Worm (Caenorhabditis elegans) whole organism, L1 larva: ENCODE results near the gene C04F5.9.

ENCODE experiments used
- C34B4.2 ChIP-seq: sonication (generic microtip); optimal IDR thresholded peaks from 2 replicates; lab custom pipeline; 2017; ENCODE audit warnings: mild to moderate bottlenecking, missing genetic modification characterization, missing compliant biosample characterization
- F16B12.6 ChIP-seq: fragments of 150-350 bp; optimal IDR thresholded peaks from 2 replicates; lab custom pipeline; 2014; ENCODE audit warnings: missing biosample characterization, missing genetic modification characterization
- Y116A8C.19 ChIP-seq: sonication (generic microtip); optimal IDR thresholded peaks from 2 replicates; lab custom pipeline; 2016; ENCODE audit warnings: missing compliant biosample characterization, missing genetic modification characterization, borderline replicate concordance
- aha-1 ChIP-seq: fragments of 150-350 bp; optimal IDR thresholded peaks from 2 replicates; lab custom pipeline; 2014; ENCODE audit warnings: missing biosample characterization, missing genetic modification characterization
- aly-2 ChIP-seq: fragments of 150-350 bp; optimal IDR thresholded peaks from 2 replicates; lab custom pipeline; 2014; ENCODE audit warnings: missing biosample characterization, missing genetic modification characterization
- ama-1 ChIP-seq: fragments of 150-350 bp; optimal IDR thresholded peaks from 2 replicates; lab custom pipeline; 2014
- ceh-8 ChIP-seq: fragments of 200-800 bp; sonication (Bioruptor generic); optimal IDR thresholded peaks from 2 replicates; lab custom pipeline; 2018; ENCODE audit warnings: mild to moderate bottlenecking, missing genetic modification characterization, moderate library complexity, missing compliant biosample characterization
- ceh-82 ChIP-seq, 3 experiments: fragments of 150-350 bp in 1 of 3; sonication (generic microtip) in 2 of 3; optimal IDR thresholded peaks; 2 replicates each; lab custom pipeline; 2014 to 2017; ENCODE audit warnings: missing biosample characterization in 3 of 3, missing genetic modification characterization in 3 of 3
- dpl-1 ChIP-seq, 3 experiments: fragments of 150-350 bp in 2 of 3; sonication (generic microtip) in 1 of 3; optimal IDR thresholded peaks; 2 replicates each; lab custom pipeline; 2014 to 2017; ENCODE audit warnings: missing biosample characterization in 3 of 3, missing genetic modification characterization in 3 of 3, missing genetic modification reagents in 3 of 3
- dsc-1 ChIP-seq: sonication (generic microtip); optimal IDR thresholded peaks from 2 replicates; lab custom pipeline; 2016; ENCODE audit warnings: mild to moderate bottlenecking, missing genetic modification characterization, missing compliant biosample characterization
- efl-1 ChIP-seq, 4 experiments: fragments of 150-350 bp; optimal IDR thresholded peaks in 3 of 4; peaks in 1 of 4; 1 replicate in 1 of 4; 2 replicates in 3 of 4; lab custom pipeline; 2014; ENCODE audit warnings: missing biosample characterization in 2 of 4, missing genetic modification characterization in 2 of 4, missing genetic modification reagents in 2 of 4
- efl-3 ChIP-seq: fragments of 200-800 bp; sonication (Bioruptor generic); optimal IDR thresholded peaks from 2 replicates; lab custom pipeline; 2018; ENCODE audit warnings: mild to moderate bottlenecking, missing genetic modification characterization, missing compliant biosample characterization
- egl-27 ChIP-seq, 2 experiments: fragments of 150-350 bp in 1 of 2; sonication (generic microtip); optimal IDR thresholded peaks; 3 replicates each; lab custom pipeline; 2017 to 2018; ENCODE audit warnings: missing biosample characterization in 2 of 2, missing genetic modification characterization in 2 of 2, missing genetic modification reagents in 2 of 2
- elt-2 ChIP-seq: sonication (generic microtip); optimal IDR thresholded peaks from 2 replicates; lab custom pipeline; 2016; ENCODE audit warnings: missing genetic modification characterization, mild to moderate bottlenecking, inconsistent platforms, missing compliant biosample characterization, missing genetic modification reagents
- elt-3 ChIP-seq, 6 experiments: fragments of 150-350 bp in 1 of 6; sonication (generic microtip); optimal IDR thresholded peaks; 2 replicates each; lab custom pipeline; 2017 to 2018; ENCODE audit warnings: missing biosample characterization in 6 of 6, missing genetic modification characterization in 6 of 6, inconsistent platforms in 1 of 6
- ets-5 ChIP-seq: fragments of 200-800 bp; sonication (Bioruptor generic); IDR thresholded peaks from 2 replicates; pipeline ENCODE4 v1.3.6; 2022; ENCODE audit warnings: missing genetic modification characterization, missing compliant biosample characterization
- fkh-4 ChIP-seq: sonication (generic microtip); optimal IDR thresholded peaks from 2 replicates; lab custom pipeline; 2016; ENCODE audit warnings: missing compliant biosample characterization, missing genetic modification characterization, borderline replicate concordance
- fkh-8 ChIP-seq: sonication (generic microtip); optimal IDR thresholded peaks from 2 replicates; lab custom pipeline; 2016; ENCODE audit warnings: mild to moderate bottlenecking, missing genetic modification characterization, missing compliant biosample characterization
- isw-1 ChIP-seq: fragments of 200-800 bp; sonication (Bioruptor generic); IDR thresholded peaks from 2 replicates; pipeline ENCODE4 v1.3.6; 2022; ENCODE audit warnings: missing genetic modification characterization, missing compliant biosample characterization
- jun-1 ChIP-seq: fragments of 150-350 bp; optimal IDR thresholded peaks from 2 replicates; lab custom pipeline; 2014; ENCODE audit warnings: missing biosample characterization, missing genetic modification reagents, missing genetic modification characterization
- lin-14 ChIP-seq: fragments of 200-800 bp; sonication (Bioruptor generic); optimal IDR thresholded peaks from 2 replicates; lab custom pipeline; 2018; ENCODE audit warnings: mild to moderate bottlenecking, missing genetic modification characterization, moderate library complexity, missing compliant biosample characterization
- lin-15B ChIP-seq: fragments of 150-350 bp; sonication (generic microtip); optimal IDR thresholded peaks from 3 replicates; lab custom pipeline; 2014; ENCODE audit warnings: missing biosample characterization, missing genetic modification characterization
- lir-3 ChIP-seq: sonication (generic microtip); optimal IDR thresholded peaks from 2 replicates; lab custom pipeline; 2016; ENCODE audit warnings: mild to moderate bottlenecking, missing genetic modification characterization, moderate library complexity, missing compliant biosample characterization; ENCODE audit not compliant: poor library complexity
- lsy-2 ChIP-seq, 2 experiments: fragments of 150-350 bp; optimal IDR thresholded peaks; 2 replicates each; lab custom pipeline; 2014; ENCODE audit warnings: missing biosample characterization in 2 of 2, missing genetic modification characterization in 2 of 2
- mef-2 ChIP-seq: fragments of 150-350 bp; optimal IDR thresholded peaks from 2 replicates; lab custom pipeline; 2014; ENCODE audit warnings: missing biosample characterization, missing genetic modification characterization
- mep-1 ChIP-seq: fragments of 150-350 bp; optimal IDR thresholded peaks from 2 replicates; lab custom pipeline; 2014; ENCODE audit warnings: missing biosample characterization, missing genetic modification characterization
- nhr-20 ChIP-seq: sonication (generic microtip); optimal IDR thresholded peaks from 2 replicates; lab custom pipeline; 2016; ENCODE audit warnings: mild to moderate bottlenecking, missing genetic modification characterization, missing compliant biosample characterization
- nhr-237 ChIP-seq: fragments of 150-350 bp; optimal IDR thresholded peaks from 2 replicates; lab custom pipeline; 2014; ENCODE audit warnings: missing biosample characterization, missing genetic modification characterization
- nhr-28 ChIP-seq: fragments of 150-350 bp; optimal IDR thresholded peaks from 2 replicates; lab custom pipeline; 2014; ENCODE audit warnings: missing biosample characterization, missing genetic modification characterization
- nhr-71 ChIP-seq: sonication (generic microtip); optimal IDR thresholded peaks from 2 replicates; lab custom pipeline; 2016; ENCODE audit warnings: mild to moderate bottlenecking, missing genetic modification characterization, moderate library complexity, missing compliant biosample characterization
- nhr-76 ChIP-seq: sonication (generic microtip); optimal IDR thresholded peaks from 2 replicates; lab custom pipeline; 2017; ENCODE audit warnings: missing biosample characterization, missing genetic modification characterization
- nhr-77 ChIP-seq: fragments of 150-350 bp; optimal IDR thresholded peaks from 2 replicates; lab custom pipeline; 2014; ENCODE audit warnings: missing biosample characterization, missing genetic modification characterization
- nhr-84 ChIP-seq: sonication (generic microtip); optimal IDR thresholded peaks from 2 replicates; lab custom pipeline; 2017; ENCODE audit warnings: missing biosample characterization, missing genetic modification characterization
- nhr-85 ChIP-seq: sonication (generic microtip); peaks from one replicate; lab custom pipeline; 2016; ENCODE audit warnings: missing genetic modification characterization, inconsistent platforms, missing compliant biosample characterization
- nhr-90 ChIP-seq: sonication (generic microtip); optimal IDR thresholded peaks from 2 replicates; lab custom pipeline; 2016; ENCODE audit warnings: mild to moderate bottlenecking, missing genetic modification characterization, missing compliant biosample characterization; ENCODE audit not compliant: poor library complexity
- pag-3 ChIP-seq: sonication (generic microtip); optimal IDR thresholded peaks from 2 replicates; lab custom pipeline; 2017; ENCODE audit warnings: missing genetic modification characterization, mild to moderate bottlenecking, missing compliant biosample characterization, antibody characterized with exemption, borderline replicate concordance; ENCODE audit not compliant: insufficient read depth
- pax-3 ChIP-seq: fragments of 200-800 bp; sonication (Bioruptor generic); optimal IDR thresholded peaks from 2 replicates; lab custom pipeline; 2018; ENCODE audit warnings: mild to moderate bottlenecking, missing genetic modification characterization, moderate library complexity, missing compliant biosample characterization
- skn-1 ChIP-seq: fragments of 150-350 bp; optimal IDR thresholded peaks from 2 replicates; lab custom pipeline; 2014; ENCODE audit warnings: missing biosample characterization, missing genetic modification characterization
- sox-4 ChIP-seq: sonication (generic microtip); optimal IDR thresholded peaks from 2 replicates; lab custom pipeline; 2016; ENCODE audit warnings: missing genetic modification characterization, missing compliant biosample characterization
- sup-37 ChIP-seq: fragments of 200-800 bp; sonication (Bioruptor generic); optimal IDR thresholded peaks from 2 replicates; lab custom pipeline; 2018; ENCODE audit warnings: mild to moderate bottlenecking, missing genetic modification characterization, missing compliant biosample characterization
- tlp-1 ChIP-seq: fragments of 150-350 bp; optimal IDR thresholded peaks from 2 replicates; lab custom pipeline; 2014; ENCODE audit warnings: missing biosample characterization, missing genetic modification characterization
- zag-1 ChIP-seq: fragments of 150-350 bp; optimal IDR thresholded peaks from 2 replicates; lab custom pipeline; 2014; ENCODE audit warnings: missing biosample characterization, missing genetic modification characterization
- zip-4 ChIP-seq: fragments of 200-800 bp; sonication (Bioruptor generic); optimal IDR thresholded peaks from 2 replicates; lab custom pipeline; 2018; ENCODE audit warnings: mild to moderate bottlenecking, missing genetic modification characterization, moderate library complexity, missing compliant biosample characterization
- ztf-4 ChIP-seq: fragments of 150-350 bp; optimal IDR thresholded peaks from 2 replicates; lab custom pipeline; 2014; ENCODE audit warnings: missing biosample characterization, missing genetic modification characterization

C04F5.9 gene

DNA sequence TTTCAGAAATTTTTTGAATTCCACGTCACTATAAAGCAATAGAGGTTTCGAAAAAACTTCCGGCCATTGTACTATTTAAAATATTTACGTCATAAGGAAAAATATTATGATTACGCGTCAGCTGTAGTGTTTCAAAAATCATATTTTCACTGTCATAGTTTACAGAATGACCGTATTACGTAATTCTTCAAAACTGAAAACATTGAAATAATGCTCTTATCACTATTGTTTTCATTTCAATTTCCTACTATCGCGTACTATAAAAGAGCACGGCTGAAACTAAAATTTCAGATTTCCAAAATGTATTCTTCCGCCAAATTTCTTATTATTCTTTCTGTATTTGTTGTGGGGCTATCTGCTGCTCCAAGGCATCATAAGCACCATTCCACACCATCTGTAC lies 25.5 kb upstream of the C04F5.9 start, which contains the start of gene F14F9.2:
TSS of gene F14F9.2 (plus strand) at position 301 of the 400 bp plus-strand sequence.
- TF ChIP-seq ztf-4 (tag; lab: Kevin White, UChicago) (no peak), zag-1 (tag; lab: Kevin White, UChicago) (no peak)

DNA sequence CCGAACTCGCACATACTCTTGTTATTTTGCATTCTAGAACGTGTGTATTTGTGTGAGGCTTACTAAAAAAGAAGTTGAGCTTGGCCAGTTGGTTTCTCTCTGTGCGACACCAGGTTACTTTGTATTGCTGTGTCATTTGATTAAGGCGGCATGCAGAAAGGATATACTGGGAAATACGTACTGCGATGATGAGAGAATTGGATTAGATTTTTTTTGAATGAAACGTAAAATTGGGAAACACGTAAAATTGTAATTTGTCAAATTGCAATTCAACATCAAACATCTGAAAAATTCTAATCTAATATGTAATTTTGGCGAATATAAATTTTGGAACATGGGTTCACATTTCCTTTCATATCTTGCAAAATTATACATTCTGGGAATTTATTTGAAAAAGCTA lies 24.8 kb upstream of the C04F5.9 start, which contains the start of gene srh-129:
TSS of gene srh-129 (minus strand) at position 101 of the 400 bp plus-strand sequence.
- TF ChIP-seq fkh-8 (peak; percentile 26), sox-4 (tag; lab: Kevin White, UChicago) (no peak), jun-1 (tag; lab: Kevin White, UChicago) (no peak)

DNA sequence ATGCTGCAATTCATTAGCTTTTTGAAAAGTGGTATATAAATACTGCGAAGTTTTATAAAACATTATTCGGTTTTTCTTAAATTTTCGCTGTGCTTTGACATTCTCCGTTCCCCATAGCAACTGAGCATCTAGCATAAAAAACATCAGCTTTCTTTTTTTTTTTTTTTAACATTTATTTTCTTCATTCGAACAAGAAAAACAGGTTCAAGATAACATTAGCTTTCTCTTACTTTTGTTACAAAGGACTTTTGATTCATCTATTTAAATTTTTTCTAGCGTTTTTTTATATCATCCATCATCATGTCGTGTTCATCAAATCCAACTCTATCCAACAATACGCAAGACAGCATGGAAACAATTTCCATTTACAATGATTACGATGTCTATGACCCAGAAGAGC lies 18.9 kb upstream of the C04F5.9 start, which contains the start of gene F14F9.3:
TSS of gene F14F9.3 (plus strand) at position 301 of the 400 bp plus-strand sequence.
- TF ChIP-seq ceh-8 (GFP tag; lab: Kevin White, UChicago) (no peak), elt-3 (tag; optimal IDR thresholded peaks at IDR 0.05; lab: Kevin White, UChicago) (no peak), lin-14 (no peak), sup-37 (GFP tag; lab: Kevin White, UChicago) (no peak), nhr-20 (no peak), nhr-77 (tag; lab: Kevin White, UChicago) (no peak), Y116A8C.19 (no peak), nhr-90 (tag; lab: Kevin White, UChicago) (no peak)

DNA sequence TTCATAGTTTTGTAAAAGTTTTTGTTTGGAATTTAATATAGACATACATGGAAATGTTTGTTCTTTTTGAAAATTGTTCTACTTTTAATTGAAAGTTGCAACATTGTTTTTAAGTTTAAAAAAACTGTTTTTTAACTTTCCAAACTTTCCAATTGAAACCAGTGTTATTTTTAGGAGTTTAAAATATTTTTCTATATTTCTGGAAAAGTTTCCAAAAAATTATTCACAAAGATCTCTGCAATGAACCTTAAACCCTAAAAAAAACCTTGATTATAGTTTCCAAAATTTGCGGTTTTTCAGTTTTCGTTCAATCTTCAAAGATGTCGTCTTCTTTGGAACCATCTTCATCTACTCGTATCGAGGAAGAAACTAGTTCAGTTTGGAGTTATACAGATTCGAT lies 13.4 kb upstream of the C04F5.9 start, which contains the start of gene F14F9.4:
TSS of gene F14F9.4 (plus strand) at position 301 of the 400 bp plus-strand sequence.
- TF ChIP-seq aly-2 (tag; lab: Kevin White, UChicago): no peak
- TF ChIP-seq Y116A8C.19: no peak
- no peak for TF ChIP-seq isw-1 (GFP tag; lab: Robert Waterston, UW)
- TF ChIP-seq fkh-4 (tag; lab: Kevin White, UChicago): no peak
- TF ChIP-seq mep-1: no peak
- no peak for TF ChIP-seq nhr-237 (tag; lab: Kevin White, UChicago)
- no peak for TF ChIP-seq lin-15B
- no peak for TF ChIP-seq skn-1
- TF ChIP-seq elt-2 (tag; lab: Kevin White, UChicago): no peak
- TF ChIP-seq ceh-8 (GFP tag; lab: Kevin White, UChicago): no peak

DNA sequence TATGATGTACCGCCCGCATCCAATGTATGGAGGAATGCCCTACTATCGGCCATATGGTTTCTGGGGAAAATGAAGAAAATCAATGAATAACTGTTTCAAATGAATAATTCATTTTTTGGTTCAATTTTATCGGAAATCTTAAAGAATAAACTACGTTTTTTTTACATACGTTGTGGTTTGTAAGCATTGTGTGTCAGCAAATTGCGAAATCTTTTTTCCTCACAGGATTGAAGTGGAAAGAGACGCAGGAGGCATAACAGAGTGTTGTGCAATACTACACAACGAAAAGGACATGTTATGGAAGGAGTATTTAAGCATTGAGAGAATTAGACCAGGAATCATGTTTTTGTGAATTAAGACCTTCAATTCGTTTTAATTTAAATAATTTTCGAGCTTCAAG lies 12.4 kb upstream of the C04F5.9 start:
- TF ChIP-seq nhr-76 (tag; lab: Kevin White, UChicago): no peak
- no peak for TF ChIP-seq pag-3 (tag; lab: Kevin White, UChicago)
- TF ChIP-seq ceh-82 (tag; optimal IDR thresholded peaks at IDR 0.05; lab: Kevin White, UChicago): peak; percentile 51 to 77 (median 55)
- TF ChIP-seq dsc-1 (tag; lab: Kevin White, UChicago): no peak
- TF ChIP-seq jun-1 (tag; lab: Kevin White, UChicago): peak; percentile 22
- no peak for TF ChIP-seq nhr-90 (tag; lab: Kevin White, UChicago)
- TF ChIP-seq ets-5: no peak
- TF ChIP-seq zip-4 (GFP tag; lab: Kevin White, UChicago): peak; percentile 68
- peak in 1 of 2 experiments; percentile 71 for TF ChIP-seq lsy-2 (tag; optimal IDR thresholded peaks at IDR 0.05; lab: Kevin White, UChicago)
- no peak for TF ChIP-seq aha-1 (tag; lab: Kevin White, UChicago)
- TF ChIP-seq lir-3 (tag; lab: Kevin White, UChicago): no peak
- no peak for TF ChIP-seq efl-3 (GFP tag; lab: Kevin White, UChicago)
- TF ChIP-seq tlp-1 (tag; lab: Kevin White, UChicago): no peak
- peak; percentile 38 to 65 for TF ChIP-seq efl-1 (optimal IDR thresholded peaks at IDR 0.05; lab: Kevin White, UChicago)
- TF ChIP-seq efl-1 (GFP tag; optimal IDR thresholded peaks at IDR 0.05 in 1 of 2; lab: Kevin White, UChicago): peak; percentile 45 to 48
- no peak for TF ChIP-seq mef-2
- no peak for TF ChIP-seq C34B4.2 (tag; lab: Kevin White, UChicago)
- no peak for TF ChIP-seq nhr-71 (tag; lab: Kevin White, UChicago)
- TF ChIP-seq nhr-28: no peak
- no peak for TF ChIP-seq F16B12.6
- no peak for TF ChIP-seq pax-3 (tag; lab: Kevin White, UChicago)
- peak; percentile 96 for TF ChIP-seq skn-1
- no peak for TF ChIP-seq ama-1 (lab: Kevin White, UChicago)
- peak in 1 of 3 experiments; percentile 36 for TF ChIP-seq dpl-1 (GFP tag; optimal IDR thresholded peaks at IDR 0.05; lab: Kevin White, UChicago)
- TF ChIP-seq nhr-85: peak; percentile 63
- no peak for TF ChIP-seq nhr-84 (tag; lab: Kevin White, UChicago)
- no peak for TF ChIP-seq sup-37 (GFP tag; lab: Kevin White, UChicago)
- no peak for TF ChIP-seq egl-27 (tag; optimal IDR thresholded peaks at IDR 0.05; lab: Kevin White, UChicago)
